Worm (Caenorhabditis elegans) whole organism, L3 larva: Measurements from ENCODE around the gene srw-39.

Source experiments
- fkh-10 ChIP-seq: sonication (generic microtip); optimal IDR thresholded peaks from 2 replicates; lab custom pipeline; 2017; ENCODE audit warnings: missing biosample characterization, missing genetic modification reagents, missing genetic modification characterization
- nhr-12 ChIP-seq: fragments of 150-350 bp; optimal IDR thresholded peaks from 2 replicates; lab custom pipeline; 2014; ENCODE audit warnings: missing biosample characterization, missing genetic modification characterization
- nhr-237 ChIP-seq: fragments of 150-350 bp; optimal IDR thresholded peaks from 2 replicates; lab custom pipeline; 2014; ENCODE audit warnings: missing biosample characterization, missing genetic modification characterization
- nhr-28 ChIP-seq: fragments of 150-350 bp; optimal IDR thresholded peaks from 2 replicates; lab custom pipeline; 2014; ENCODE audit warnings: missing biosample characterization, missing genetic modification characterization
- nhr-76 ChIP-seq: fragments of 150-350 bp; sonication (generic microtip); optimal IDR thresholded peaks from 5 replicates; lab custom pipeline; 2014; ENCODE audit warnings: missing biosample characterization, missing genetic modification characterization
- nhr-77 ChIP-seq: fragments of 150-350 bp; optimal IDR thresholded peaks from 2 replicates; lab custom pipeline; 2014; ENCODE audit warnings: missing biosample characterization, missing genetic modification characterization
- pqm-1 ChIP-seq: fragments of 150-350 bp; optimal IDR thresholded peaks from 2 replicates; lab custom pipeline; 2017; ENCODE audit warnings: missing biosample characterization, missing genetic modification characterization, inconsistent platforms
- snpc-4 ChIP-seq: fragments of 150-350 bp; optimal IDR thresholded peaks from 2 replicates; lab custom pipeline; 2014; ENCODE audit warnings: missing biosample characterization, missing genetic modification characterization
- unc-62 ChIP-seq: fragments of 150-350 bp; sonication (generic microtip); optimal IDR thresholded peaks from 4 replicates; lab custom pipeline; 2014; ENCODE audit warnings: missing biosample characterization, missing genetic modification reagents, missing genetic modification characterization

DNA sequence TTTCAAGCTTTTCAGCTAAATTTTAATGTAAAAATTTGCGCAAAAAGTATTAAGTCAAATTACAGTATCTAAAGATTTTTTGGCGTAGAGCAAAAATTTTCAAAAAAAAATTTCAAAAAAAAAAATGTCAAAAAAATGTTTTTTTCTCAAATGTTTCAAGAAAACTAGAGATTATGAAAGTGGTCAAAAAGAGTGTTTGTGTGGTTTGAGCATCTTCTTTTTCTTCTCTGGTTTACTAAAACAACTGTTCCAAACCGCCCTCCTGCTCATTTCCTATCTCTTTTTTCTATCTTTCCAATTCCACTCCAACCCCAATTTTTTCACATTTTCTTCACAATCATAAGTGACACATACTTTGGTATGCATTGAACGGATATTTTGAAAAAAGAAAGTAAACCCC is 29.6 kb downstream of the srw-39 start, which contains the start of gene Y113G7A.12:
- TF ChIP-seq fkh-10 (GFP tag; lab: Kevin White, UChicago) (no peak), nhr-28 (tag; lab: Kevin White, UChicago) (no peak), nhr-12 (tag; lab: Kevin White, UChicago) (no peak), nhr-77 (no peak), nhr-76 (tag; lab: Kevin White, UChicago) (no peak), pqm-1 (tag; lab: Kevin White, UChicago) (no peak), unc-62 (GFP tag; lab: Kevin White, UChicago) (no peak), nhr-237 (tag; lab: Kevin White, UChicago) (no peak), snpc-4 (no peak)
